Fruit fly (Drosophila melanogaster) whole organism, embryonic: ENCODE results near the gene Tpr2.

ENCODE experiments used
- ATbp ChIP-seq: fragments of 200-800 bp; sonication (Bioruptor generic); optimal IDR thresholded peaks from 2 replicates; lab custom pipeline; 2017; ENCODE audit warnings: missing biosample characterization, mild to moderate bottlenecking, missing genetic modification characterization, missing genetic modification reagents
- Ada2b ChIP-seq: fragments of 200-800 bp; sonication (Bioruptor generic); IDR thresholded peaks from 2 replicates; pipeline ENCODE4 v1.3.6; 2022; ENCODE audit warnings: missing biosample characterization, missing genetic modification characterization
- Bgb ChIP-seq: fragments of 200-800 bp; sonication (Bioruptor generic); IDR thresholded peaks from 2 replicates; pipeline ENCODE4 v1.3.6; 2022; ENCODE audit warnings: missing biosample characterization, missing genetic modification characterization; ENCODE audit not compliant: partially characterized antibody
- CG1233 ChIP-seq: fragments of 200-800 bp; sonication (Bioruptor generic); optimal IDR thresholded peaks from 4 replicates; lab custom pipeline; 2018; ENCODE audit warnings: missing biosample characterization, mild to moderate bottlenecking, missing genetic modification characterization
- CG12391 ChIP-seq: fragments of 200-800 bp; sonication (Bioruptor generic); optimal IDR thresholded peaks from 3 replicates; lab custom pipeline; 2018; ENCODE audit warnings: missing biosample characterization, mild to moderate bottlenecking, missing genetic modification characterization, moderate library complexity
- CG12744 ChIP-seq: fragments of 200-800 bp; sonication (Bioruptor generic); optimal IDR thresholded peaks from 2 replicates; lab custom pipeline; 2016; ENCODE audit warnings: missing biosample characterization, missing genetic modification characterization
- CG15696 ChIP-seq: fragments of 200-800 bp; sonication (Bioruptor generic); optimal IDR thresholded peaks from 2 replicates; lab custom pipeline; 2019; ENCODE audit warnings: missing biosample characterization, mild to moderate bottlenecking, missing genetic modification characterization, moderate library complexity
- CG17912 ChIP-seq: fragments of 200-800 bp; sonication (Bioruptor generic); optimal IDR thresholded peaks from 2 replicates; lab custom pipeline; 2018; ENCODE audit warnings: missing biosample characterization, mild to moderate bottlenecking, missing genetic modification characterization
- CG18619 ChIP-seq: fragments of 200-800 bp; sonication (Bioruptor generic); optimal IDR thresholded peaks from 3 replicates; lab custom pipeline; 2017; ENCODE audit warnings: missing biosample characterization, mild to moderate bottlenecking, missing genetic modification characterization
- CG30020 ChIP-seq: fragments of 200-800 bp; optimal IDR thresholded peaks from 2 replicates; lab custom pipeline; 2019; ENCODE audit warnings: missing biosample characterization, mild to moderate bottlenecking, missing genetic modification characterization, moderate library complexity
- CG33213 ChIP-seq: fragments of 200-800 bp; sonication (Bioruptor generic); optimal IDR thresholded peaks from 3 replicates; lab custom pipeline; 2016; ENCODE audit warnings: missing biosample characterization, missing genetic modification characterization
- CG34376 ChIP-seq: fragments of 200-800 bp; sonication (Bioruptor generic); optimal IDR thresholded peaks from 2 replicates; lab custom pipeline; 2018; ENCODE audit warnings: missing biosample characterization, mild to moderate bottlenecking, missing genetic modification characterization
- CG7372 ChIP-seq: fragments of 200-800 bp; sonication (Bioruptor generic); IDR thresholded peaks from 2 replicates; pipeline ENCODE4 v1.3.6; 2022; ENCODE audit warnings: missing biosample characterization, missing genetic modification characterization
- CG7745 ChIP-seq: fragments of 200-800 bp; sonication (Bioruptor generic); optimal IDR thresholded peaks from 2 replicates; lab custom pipeline; 2018; ENCODE audit warnings: missing biosample characterization, mild to moderate bottlenecking, missing genetic modification characterization, moderate library complexity
- CG8478 ChIP-seq: fragments of >200 bp; optimal IDR thresholded peaks from 2 replicates; lab custom pipeline; 2018
- CG9215 ChIP-seq: fragments of 200-800 bp; sonication (Bioruptor generic); IDR thresholded peaks from 2 replicates; pipeline ENCODE4 v1.3.6; 2022; ENCODE audit warnings: missing biosample characterization, missing genetic modification characterization
- Doc2 ChIP-seq: fragments of 200-800 bp; sonication (Bioruptor generic); IDR thresholded peaks from 2 replicates; pipeline ENCODE4 v1.3.6; 2022; ENCODE audit warnings: missing biosample characterization, missing genetic modification characterization
- Ets65A ChIP-seq: fragments of 200-800 bp; sonication (Bioruptor generic); peaks from one replicate; lab custom pipeline; 2016; ENCODE audit warnings: missing biosample characterization, missing genetic modification characterization
- Hmr ChIP-seq: fragments of 200-800 bp; sonication (Bioruptor generic); optimal IDR thresholded peaks from 3 replicates; lab custom pipeline; 2017; ENCODE audit warnings: mild to moderate bottlenecking, missing biosample characterization, missing genetic modification reagents, missing genetic modification characterization
- Hr39 ChIP-seq: fragments of >200 bp; optimal IDR thresholded peaks from 2 replicates; lab custom pipeline; 2017
- Lpt ChIP-seq: fragments of >200 bp; optimal IDR thresholded peaks from 2 replicates; lab custom pipeline; 2018; ENCODE audit warnings: missing biosample characterization, missing genetic modification characterization
- Nf-YB ChIP-seq: fragments of 200-800 bp; sonication (Bioruptor generic); optimal IDR thresholded peaks from 3 replicates; lab custom pipeline; 2019; ENCODE audit warnings: missing biosample characterization, mild to moderate bottlenecking, missing genetic modification characterization, moderate library complexity
- PHDP ChIP-seq: fragments of 200-800 bp; sonication (Bioruptor generic); optimal IDR thresholded peaks from 3 replicates; lab custom pipeline; 2018; ENCODE audit warnings: missing biosample characterization, mild to moderate bottlenecking, missing genetic modification characterization, moderate library complexity
- Sox100B ChIP-seq: fragments of 200-800 bp; sonication (Bioruptor generic); optimal IDR thresholded peaks from 3 replicates; lab custom pipeline; 2018; ENCODE audit warnings: missing biosample characterization, mild to moderate bottlenecking, missing genetic modification characterization
- Sox102F ChIP-seq: fragments of 200-800 bp; sonication (Bioruptor generic); optimal IDR thresholded peaks from 2 replicates; lab custom pipeline; 2018; ENCODE audit warnings: missing biosample characterization, mild to moderate bottlenecking, missing genetic modification characterization, moderate library complexity
- Sry-β ChIP-seq: fragments of 200-800 bp; sonication (Bioruptor generic); optimal IDR thresholded peaks from 2 replicates; lab custom pipeline; 2018; ENCODE audit warnings: missing biosample characterization, mild to moderate bottlenecking, missing genetic modification characterization, moderate library complexity
- al ChIP-seq: fragments of 200-800 bp; sonication (Bioruptor generic); IDR thresholded peaks from 2 replicates; pipeline ENCODE4 v1.3.6; 2022; ENCODE audit warnings: missing biosample characterization, missing genetic modification characterization
- az2 ChIP-seq: fragments of 200-800 bp; sonication (Bioruptor generic); optimal IDR thresholded peaks from 3 replicates; lab custom pipeline; 2016; ENCODE audit warnings: missing biosample characterization, missing genetic modification characterization
- bsh ChIP-seq, 2 experiments: fragments of 200-800 bp; sonication (Bioruptor generic); optimal IDR thresholded peaks; 2 replicates each; lab custom pipeline; 2017 to 2018; ENCODE audit warnings: mild to moderate bottlenecking in 2 of 2, missing biosample characterization in 2 of 2, missing genetic modification characterization in 2 of 2, moderate library complexity in 1 of 2
- btn ChIP-seq: fragments of 200-800 bp; sonication (Bioruptor generic); optimal IDR thresholded peaks from 2 replicates; lab custom pipeline; 2016; ENCODE audit warnings: missing biosample characterization, missing genetic modification characterization
- cas ChIP-seq: fragments of 200-800 bp; sonication (Bioruptor generic); IDR thresholded peaks from 2 replicates; pipeline ENCODE4 v1.3.6; 2022; ENCODE audit warnings: missing biosample characterization, missing genetic modification characterization
- cwo ChIP-seq: fragments of 200-800 bp; sonication (Bioruptor generic); optimal IDR thresholded peaks from 3 replicates; lab custom pipeline; 2017; ENCODE audit warnings: missing biosample characterization, missing genetic modification characterization, mild to moderate bottlenecking, moderate library complexity, missing genetic modification reagents
- fd102C ChIP-seq: fragments of 200-800 bp; sonication (Bioruptor generic); optimal IDR thresholded peaks from 2 replicates; lab custom pipeline; 2018; ENCODE audit warnings: missing biosample characterization, mild to moderate bottlenecking, missing genetic modification characterization, moderate library complexity
- gcm ChIP-seq: fragments of 200-800 bp; sonication (Bioruptor generic); optimal IDR thresholded peaks from 2 replicates; lab custom pipeline; 2019; ENCODE audit warnings: missing biosample characterization, mild to moderate bottlenecking, missing genetic modification characterization, moderate library complexity
- gem ChIP-seq: fragments of 200-800 bp; sonication (Bioruptor generic); optimal IDR thresholded peaks from 2 replicates; lab custom pipeline; 2019; ENCODE audit warnings: missing biosample characterization, mild to moderate bottlenecking, missing genetic modification characterization, moderate library complexity
- grau ChIP-seq: fragments of 200-800 bp; optimal IDR thresholded peaks from 3 replicates; lab custom pipeline; 2019; ENCODE audit warnings: missing biosample characterization, mild to moderate bottlenecking, missing genetic modification characterization, moderate library complexity
- hkb ChIP-seq, 2 experiments: fragments of 200-800 bp in 1 of 2; fragments of >200 bp in 1 of 2; sonication (Bioruptor generic) in 1 of 2; IDR thresholded peaks in 1 of 2; optimal IDR thresholded peaks in 1 of 2; 2 replicates each; pipeline versions ENCODE4 v1.3.6 to Lab custom; 2017 to 2022; ENCODE audit warnings: missing biosample characterization in 1 of 2, missing genetic modification characterization in 1 of 2
- mam ChIP-seq: fragments of 200-800 bp; sonication (Bioruptor generic); optimal IDR thresholded peaks from 3 replicates; lab custom pipeline; 2016; ENCODE audit warnings: missing biosample characterization, missing genetic modification characterization
- org-1 ChIP-seq: fragments of 200-800 bp; sonication (Bioruptor generic); optimal IDR thresholded peaks from 2 replicates; lab custom pipeline; 2017; ENCODE audit warnings: missing biosample characterization, missing genetic modification characterization
- shn ChIP-seq: fragments of 200-800 bp; sonication (Bioruptor generic); optimal IDR thresholded peaks from 3 replicates; lab custom pipeline; 2016; ENCODE audit warnings: missing biosample characterization, missing genetic modification characterization
- sisA ChIP-seq: fragments of 200-800 bp; sonication (Bioruptor generic); IDR thresholded peaks from 2 replicates; pipeline ENCODE4 v1.3.6; 2022; ENCODE audit warnings: missing biosample characterization, missing genetic modification characterization
- slbo ChIP-seq: fragments of 200-800 bp; sonication (Bioruptor generic); IDR thresholded peaks from 2 replicates; pipeline ENCODE4 v1.3.6; 2022; ENCODE audit warnings: missing biosample characterization, missing genetic modification characterization
- so ChIP-seq: fragments of 200-800 bp; sonication (Bioruptor generic); IDR thresholded peaks from 3 replicates; pipeline ENCODE4 v1.3.6; 2022; ENCODE audit warnings: missing biosample characterization, missing genetic modification characterization
- trh ChIP-seq: fragments of 200-800 bp; sonication (Bioruptor generic); optimal IDR thresholded peaks from 2 replicates; lab custom pipeline; 2016; ENCODE audit warnings: missing biosample characterization, missing genetic modification characterization
- zen ChIP-seq: fragments of 200-800 bp; sonication (Bioruptor generic); optimal IDR thresholded peaks from 3 replicates; lab custom pipeline; 2018; ENCODE audit warnings: missing biosample characterization, mild to moderate bottlenecking, missing genetic modification characterization, moderate library complexity

Tpr2 gene

DNA sequence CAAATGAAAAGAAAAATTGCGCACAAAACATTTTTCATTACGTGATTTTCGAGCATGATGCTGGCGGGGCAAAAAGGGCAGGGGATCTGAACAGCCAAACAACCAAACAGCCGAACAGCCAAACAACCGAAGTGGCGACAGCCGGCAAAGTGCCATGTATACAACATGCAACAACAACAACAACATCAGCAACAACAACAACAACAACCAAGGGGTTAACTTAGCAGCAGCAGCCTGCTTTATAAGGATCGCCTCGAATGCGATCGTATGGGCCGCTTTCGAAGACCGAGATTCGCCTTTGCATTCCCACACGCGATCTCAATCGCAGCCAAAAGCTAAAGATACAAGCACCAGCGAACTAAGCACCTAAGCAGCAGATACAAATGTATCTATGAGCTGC is 27.7 kb upstream of the Tpr2 start (continued):
- TF ChIP-seq CG12744 (GFP tag; lab: Kevin White, UChicago), result no peak
- no peak for TF ChIP-seq CG34376 (GFP tag; lab: Kevin White, UChicago)
- TF ChIP-seq PHDP (tag; lab: Kevin White, UChicago), result no peak

DNA sequence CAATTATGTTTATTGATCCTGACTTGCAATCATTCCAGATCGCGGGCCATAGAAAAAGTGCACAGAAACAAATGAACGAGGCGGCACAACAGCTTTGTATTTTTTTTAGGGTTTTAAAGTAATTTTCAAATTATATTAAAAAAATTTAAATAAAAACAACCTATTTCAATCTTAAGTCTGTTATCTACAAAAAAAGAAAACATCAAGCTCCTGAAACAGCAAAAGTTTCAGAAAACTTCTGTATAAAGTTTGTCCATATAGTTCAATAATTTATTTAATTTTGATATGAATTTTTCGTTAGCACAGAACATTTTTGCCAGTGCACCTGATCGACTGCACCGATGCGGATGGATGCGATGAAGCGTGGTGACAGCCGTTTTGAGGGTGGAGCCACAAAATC is 21.6 kb upstream of the Tpr2 start:
- TF ChIP-seq so (GFP tag; lab: Robert Waterston, UW), result no peak
- no peak for TF ChIP-seq Nf-YB (GFP tag; lab: Kevin White, UChicago)
- TF ChIP-seq Doc2 (GFP tag; lab: Robert Waterston, UW), result no peak
- TF ChIP-seq cwo (GFP tag; lab: Kevin White, UChicago), result no peak
- TF ChIP-seq gem (tag; lab: Kevin White, UChicago), result peak; percentile 5
- TF ChIP-seq az2 (GFP tag; lab: Kevin White, UChicago), result no peak
- TF ChIP-seq cas, result no peak
- no peak for TF ChIP-seq CG17912 (GFP tag; lab: Kevin White, UChicago)
- no peak for TF ChIP-seq CG7372 (GFP tag; lab: Robert Waterston, UW)
- TF ChIP-seq Ets65A, result peak; percentile 37
- no peak for TF ChIP-seq CG9215 (GFP tag; lab: Robert Waterston, UW)
- TF ChIP-seq, all 482 proteins: peak for 2

DNA sequence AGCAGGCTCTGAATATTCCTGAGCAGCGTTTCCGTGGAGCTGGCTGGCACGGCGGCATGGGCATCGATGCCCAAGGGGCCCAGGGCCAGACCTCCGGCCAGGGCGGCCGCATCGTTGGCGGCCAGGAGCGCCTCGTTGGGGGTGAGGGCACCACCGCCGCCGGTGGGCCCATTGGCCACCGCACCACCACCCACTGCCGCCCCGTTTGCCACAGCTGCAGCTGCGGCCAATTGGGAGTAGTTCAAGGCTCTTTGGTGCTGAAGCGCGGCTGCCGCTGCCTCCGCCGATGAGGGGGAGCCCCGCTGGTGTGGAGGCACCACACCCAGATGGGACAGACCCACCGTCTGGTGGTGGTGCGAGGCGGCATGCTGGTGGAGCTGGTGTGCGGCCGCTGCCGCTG is 19.2 kb upstream of the Tpr2 start:
- TF ChIP-seq al (GFP tag; lab: Robert Waterston, UW), result peak; percentile 6; the same call in 1 of the 2 replicates
- TF ChIP-seq slbo (GFP tag; lab: Robert Waterston, UW), result peak; percentile 27; the same call in 1 of the 2 replicates
- no peak for TF ChIP-seq Ada2b
- TF ChIP-seq Hr39 (lab: Kevin White, UChicago), result peak; percentile 62
- peak; percentile 7; the same call in 1 of the 2 replicates for TF ChIP-seq sisA (GFP tag; lab: Robert Waterston, UW)
- TF ChIP-seq, all 482 proteins: peak for 4

DNA sequence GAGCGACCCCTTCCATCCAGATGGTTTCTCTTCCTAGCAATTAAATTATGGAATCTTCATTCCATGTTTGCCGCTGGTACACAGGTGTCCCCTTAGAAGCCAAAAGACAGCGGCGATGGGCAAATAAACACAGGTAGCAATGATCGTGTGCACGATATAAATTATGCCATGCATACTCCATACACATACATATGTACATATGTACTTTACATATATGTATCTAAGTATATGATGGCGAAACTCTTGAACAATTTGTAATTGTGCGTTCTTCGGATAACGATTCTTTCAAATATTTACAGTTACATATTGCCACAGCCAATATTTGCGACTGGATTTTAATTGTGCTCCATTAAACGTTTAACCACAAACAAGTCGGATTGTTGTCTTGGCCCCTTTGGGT is 14.8 kb upstream of the Tpr2 start:
- TF ChIP-seq hkb (optimal IDR thresholded peaks at IDR 0.05; lab: Kevin White, UChicago) (no peak), hkb (GFP tag; IDR thresholded peaks at IDR 0.05; lab: Robert Waterston, UW) (peak; percentile 38; the same call in 1 of the 2 replicates), Sox102F (GFP tag; lab: Kevin White, UChicago) (peak; percentile 62), slbo (GFP tag; lab: Robert Waterston, UW) (no peak), grau (tag; lab: Kevin White, UChicago) (peak; percentile 36), mam (GFP tag; lab: Kevin White, UChicago) (no peak), Bgb (GFP tag; lab: Robert Waterston, UW) (no peak), zen (tag; lab: Kevin White, UChicago) (peak; percentile 23), CG33213 (GFP tag; lab: Kevin White, UChicago) (peak; percentile 16), fd102C (GFP tag; lab: Kevin White, UChicago) (peak; percentile 77), Sry-β (peak; percentile 18), CG8478 (lab: Kevin White, UChicago) (no peak), org-1 (GFP tag; lab: Kevin White, UChicago) (peak; percentile 31), btn (GFP tag; lab: Kevin White, UChicago) (no peak), CG7745 (tag; lab: Kevin White, UChicago) (peak; percentile 31), Nf-YB (GFP tag; lab: Kevin White, UChicago) (peak; percentile 35), CG1233 (GFP tag; lab: Kevin White, UChicago) (peak; percentile 34), gcm (peak; percentile 41), CG15696 (tag; lab: Kevin White, UChicago) (peak; percentile 63), Hmr (GFP tag; lab: Kevin White, UChicago) (peak; percentile 12), bsh (GFP tag; optimal IDR thresholded peaks at IDR 0.05; lab: Kevin White, UChicago) (peak in 1 of 2 experiments; percentile 66), ATbp (peak; percentile 82), Lpt (GFP tag; lab: Kevin White, UChicago) (no peak), CG12391 (tag; lab: Kevin White, UChicago) (peak; percentile 33), CG30020 (tag; lab: Kevin White, UChicago) (no peak), shn (GFP tag; lab: Kevin White, UChicago) (no peak), CG18619 (GFP tag; lab: Kevin White, UChicago) (peak; percentile 27), trh (GFP tag; lab: Kevin White, UChicago) (peak; percentile 32), Sox100B (no peak), gem (tag; lab: Kevin White, UChicago) (peak; percentile 61)
